Fruit fly (Drosophila melanogaster): ENCODE data around the gene Mau2.

Mau2 gene

DNA sequence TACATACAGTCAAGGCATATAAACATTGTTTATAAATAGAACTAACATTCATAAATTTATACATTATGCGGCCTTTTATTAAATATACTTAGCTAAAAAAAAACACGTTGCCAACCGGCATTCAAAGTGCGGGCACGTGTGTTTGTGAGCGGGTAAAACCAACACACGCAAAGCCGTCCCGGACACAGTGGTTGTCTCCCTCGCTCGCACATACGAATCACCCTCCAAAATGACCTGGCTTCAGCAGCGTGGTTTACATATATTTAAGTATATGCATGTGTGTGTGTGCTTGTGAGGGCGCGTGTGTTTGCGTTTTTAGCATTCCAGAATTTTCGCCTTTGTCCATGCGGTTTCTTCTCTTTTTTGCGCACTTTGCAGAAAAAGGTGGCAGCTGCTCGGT lies 34.4 kb downstream of the Mau2 start (continued):
- no peak for TF ChIP-seq hth (optimal IDR thresholded peaks at IDR 0.05)
- TF ChIP-seq Ets65A (GFP tag): peak; percentile 81
- no peak for TF ChIP-seq CG8290 (GFP tag; optimal IDR thresholded peaks at IDR 0.05)
- peak in 1 of 2 experiments; percentile 29 for TF ChIP-seq CG8290 (tag; optimal IDR thresholded peaks at IDR 0.05)
- TF ChIP-seq CG18599 (GFP tag; optimal IDR thresholded peaks at IDR 0.05): no peak
- TF ChIP-seq Vsx1 (GFP tag; optimal IDR thresholded peaks at IDR 0.05): no peak
- peak; percentile 15 for TF ChIP-seq nmo (GFP tag; optimal IDR thresholded peaks at IDR 0.05)
- TF ChIP-seq CG10543 (GFP tag; optimal IDR thresholded peaks at IDR 0.05): peak; percentile 70
- TF ChIP-seq CG15011 (GFP tag; optimal IDR thresholded peaks at IDR 0.05): no peak
- TF ChIP-seq CG34422 (GFP tag; IDR thresholded peaks at IDR 0.05): peak; percentile 93
- TF ChIP-seq Deaf1 (tag; optimal IDR thresholded peaks at IDR 0.05): no peak
- TF ChIP-seq Side (GFP tag; optimal IDR thresholded peaks at IDR 0.05): no peak
- TF ChIP-seq Hr78 (GFP tag; optimal IDR thresholded peaks at IDR 0.05): peak in 1 of 2 experiments; percentile 68
- TF ChIP-seq toy (GFP tag; IDR thresholded peaks at IDR 0.05): no peak
- TF ChIP-seq sqz (GFP tag; optimal IDR thresholded peaks at IDR 0.05): peak; percentile 45
- no peak for TF ChIP-seq Dip2 (GFP tag; IDR thresholded peaks at IDR 0.05)
- peak; percentile 28; the same call in 1 of the 2 replicates for TF ChIP-seq CG9932 (GFP tag; IDR thresholded peaks at IDR 0.05)
- no peak for TF ChIP-seq ind (GFP tag; optimal IDR thresholded peaks at IDR 0.05)
- TF ChIP-seq sens (GFP tag): peak; percentile 42
- no peak for TF ChIP-seq gsb (GFP tag; IDR thresholded peaks at IDR 0.05)
- TF ChIP-seq CG16863 (GFP tag; optimal IDR thresholded peaks at IDR 0.05): no peak
- no peak for TF ChIP-seq ap (GFP tag; IDR thresholded peaks at IDR 0.05)
- no peak for TF ChIP-seq CG15269 (tag; optimal IDR thresholded peaks at IDR 0.05)
- TF ChIP-seq CG8388 (GFP tag; optimal IDR thresholded peaks at IDR 0.05): no peak
- peak; percentile 41 for TF ChIP-seq CG12769 (tag; optimal IDR thresholded peaks at IDR 0.05)
- TF ChIP-seq CG42726 (GFP tag; IDR thresholded peaks at IDR 0.05; ENCODE audit: partially characterized antibody): no peak
- peak; percentile 29 for TF ChIP-seq kah (GFP tag; optimal IDR thresholded peaks at IDR 0.05)
- TF ChIP-seq Myb (GFP tag; optimal IDR thresholded peaks at IDR 0.05): no peak
- no peak for TF ChIP-seq shn (GFP tag; optimal IDR thresholded peaks at IDR 0.05)
- TF ChIP-seq cg (GFP tag; optimal IDR thresholded peaks at IDR 0.05): peak; percentile 98
- no peak for TF ChIP-seq CG12744 (GFP tag; optimal IDR thresholded peaks at IDR 0.05)
- TF ChIP-seq Pdp1 (GFP tag; optimal IDR thresholded peaks at IDR 0.05): no peak
- peak; percentile 84; the same call in 3 of the 4 replicates for TF ChIP-seq chinmo (GFP tag; IDR thresholded peaks at IDR 0.05; ENCODE audit: partially characterized antibody)
- TF ChIP-seq CG7928 (GFP tag; optimal IDR thresholded peaks at IDR 0.05): no peak
- TF ChIP-seq Max (GFP tag; optimal IDR thresholded peaks at IDR 0.05): peak; percentile 83
- no peak for TF ChIP-seq NC2β (GFP tag; optimal IDR thresholded peaks at IDR 0.05)
- TF ChIP-seq CG13287 (GFP tag; IDR thresholded peaks at IDR 0.05; ENCODE audit: partially characterized antibody): peak; percentile 36
- TF ChIP-seq CG17802 (tag; optimal IDR thresholded peaks at IDR 0.05): no peak
- peak; percentile 43; the same call in 1 of the 2 replicates for TF ChIP-seq Adf1 (GFP tag; IDR thresholded peaks at IDR 0.05)
- 0 out of 2 replicates have a peak, but pooled peaks have one; percentile 17 for TF ChIP-seq Bgb (GFP tag; IDR thresholded peaks at IDR 0.05; ENCODE audit: partially characterized antibody)
- TF ChIP-seq CG6791 (GFP tag; IDR thresholded peaks at IDR 0.05; ENCODE audit: partially characterized antibody): 0 out of 3 replicates have a peak, but pooled peaks have one; percentile 6
- TF ChIP-seq CG8478 (optimal IDR thresholded peaks at IDR 0.05): peak; percentile 88
- no peak for TF ChIP-seq Oaz (GFP tag; IDR thresholded peaks at IDR 0.05)
- TF ChIP-seq CG8944 (GFP tag; optimal IDR thresholded peaks at IDR 0.05): no peak
- TF ChIP-seq gem (tag; optimal IDR thresholded peaks at IDR 0.05): no peak
- TF ChIP-seq CG14441 (GFP tag; IDR thresholded peaks at IDR 0.05): no peak
- TF ChIP-seq pzg (GFP tag; optimal IDR thresholded peaks at IDR 0.05): peak; percentile 5
- no peak for TF ChIP-seq wdn (GFP tag; IDR thresholded peaks at IDR 0.05)
- no peak for TF ChIP-seq stwl (tag; optimal IDR thresholded peaks at IDR 0.05)
- TF ChIP-seq stc (GFP tag; IDR thresholded peaks at IDR 0.05): no peak
- TF ChIP-seq croc (GFP tag; conservative IDR thresholded peaks at IDR 0.05): no peak
- peak; percentile 78 for TF ChIP-seq rib (GFP tag; IDR thresholded peaks at IDR 0.05)

Measured in whole organism, embryonic.